Worm (Caenorhabditis elegans) whole organism, mixed stage, embryonic: ENCODE measurements around the gene srd-29.

ENCODE experiments used
- M03D4.4 ChIP-seq: sonication (generic microtip); optimal IDR thresholded peaks from 2 replicates; lab custom pipeline; 2017; ENCODE audit warnings: mild to moderate bottlenecking, missing genetic modification characterization, missing compliant biosample characterization
- blmp-1 ChIP-seq: fragments of 150-350 bp; optimal IDR thresholded peaks from 2 replicates; lab custom pipeline; 2014; ENCODE audit warnings: missing biosample characterization, missing genetic modification characterization
- lsy-2 ChIP-seq: fragments of 150-350 bp; optimal IDR thresholded peaks from 2 replicates; lab custom pipeline; 2014; ENCODE audit warnings: missing biosample characterization, missing genetic modification characterization
- mab-5 ChIP-seq: fragments of 150-350 bp; optimal IDR thresholded peaks from 2 replicates; lab custom pipeline; 2014; ENCODE audit warnings: missing biosample characterization, missing genetic modification characterization
- nhr-76 ChIP-seq: sonication (generic microtip); optimal IDR thresholded peaks from 2 replicates; lab custom pipeline; 2017; ENCODE audit warnings: missing biosample characterization, missing genetic modification characterization
- snpc-4 ChIP-seq: fragments of 150-350 bp; optimal IDR thresholded peaks from 2 replicates; lab custom pipeline; 2014; ENCODE audit warnings: missing biosample characterization, missing genetic modification characterization
- unc-62 ChIP-seq: fragments of 150-350 bp; optimal IDR thresholded peaks from 2 replicates; lab custom pipeline; 2014; ENCODE audit warnings: missing biosample characterization, missing genetic modification reagents, missing genetic modification characterization
- ztf-11 ChIP-seq: fragments of 150-350 bp; optimal IDR thresholded peaks from 2 replicates; lab custom pipeline; 2014; ENCODE audit warnings: missing biosample characterization, missing genetic modification characterization

DNA sequence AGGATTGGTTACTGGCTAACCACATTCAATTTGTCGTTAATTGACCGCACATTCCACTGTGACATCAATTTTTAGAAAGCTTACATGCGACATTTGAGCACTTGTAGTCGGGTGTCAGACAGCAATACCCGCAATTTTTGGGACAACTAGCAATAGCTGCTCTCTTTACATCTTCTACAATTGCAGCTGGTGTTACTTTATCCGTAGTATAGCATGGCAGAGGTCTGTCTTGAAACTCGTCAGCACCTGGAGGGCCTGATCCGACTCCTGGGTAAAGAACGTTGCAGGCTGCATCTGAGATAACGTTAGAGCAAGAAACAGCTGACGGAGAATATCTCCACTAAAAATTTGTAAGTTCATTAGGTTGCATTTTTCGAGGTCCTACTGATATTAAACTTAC, 3.8 kb downstream of the srd-29 start:
- TF ChIP-seq M03D4.4 (no peak), lsy-2 (tag; lab: Kevin White, UChicago) (no peak), mab-5 (no peak), unc-62 (GFP tag; lab: Kevin White, UChicago) (no peak), blmp-1 (tag; lab: Kevin White, UChicago) (no peak), ztf-11 (tag; lab: Kevin White, UChicago) (no peak), snpc-4 (no peak), nhr-76 (tag; lab: Kevin White, UChicago) (no peak)
